Fruit fly (Drosophila melanogaster): ENCODE results near the gene CG32281.
A peak's percentile ranks its signal among the peaks of the same experiment; 100 is the strongest.

The CG32281 gene

DNA sequence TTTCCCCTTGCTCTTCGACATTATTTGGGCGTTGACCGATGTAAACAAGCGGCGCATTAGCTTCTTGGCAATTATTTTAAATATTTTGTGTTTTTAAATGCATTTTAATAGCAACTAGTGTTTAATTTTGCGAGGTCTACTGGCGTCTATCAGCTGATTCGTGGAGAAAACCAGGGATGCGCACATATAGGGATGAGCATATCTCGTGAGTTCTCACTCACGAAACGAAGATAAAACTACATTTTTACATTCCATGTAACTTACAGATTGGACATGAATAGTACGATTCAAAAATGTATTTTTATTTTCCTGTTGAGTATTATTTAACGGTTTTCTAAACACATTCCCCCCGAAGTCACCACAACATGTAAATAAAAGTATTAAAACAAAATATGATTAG, 28.3 kb downstream of the CG32281 start, which contains the start of gene CG14966 (continued):
- peak; percentile 33 for TF ChIP-seq topi (GFP tag; optimal IDR thresholded peaks at IDR 0.05)
- no peak for TF ChIP-seq CG3919 (GFP tag; optimal IDR thresholded peaks at IDR 0.05)
- TF ChIP-seq CG4318 (GFP tag; optimal IDR thresholded peaks at IDR 0.05): no peak
- TF ChIP-seq Ets21C (GFP tag; optimal IDR thresholded peaks at IDR 0.05): peak; percentile 5
- TF ChIP-seq cyc (GFP tag; optimal IDR thresholded peaks at IDR 0.05): peak; percentile 17
- TF ChIP-seq Lpt (GFP tag; optimal IDR thresholded peaks at IDR 0.05): no peak
- TF ChIP-seq CG6854 (GFP tag; optimal IDR thresholded peaks at IDR 0.05): peak; percentile 26
- no peak for TF ChIP-seq CG11902 (GFP tag; optimal IDR thresholded peaks at IDR 0.05)
- TF ChIP-seq CG6163 (GFP tag; IDR thresholded peaks at IDR 0.05): no peak
- peak; percentile 38 for TF ChIP-seq lz (GFP tag; optimal IDR thresholded peaks at IDR 0.05)
- TF ChIP-seq Sox14 (GFP tag; optimal IDR thresholded peaks at IDR 0.05): peak; percentile 29
- no peak for TF ChIP-seq vri (GFP tag; optimal IDR thresholded peaks at IDR 0.05)
- no peak for TF ChIP-seq Met (GFP tag; optimal IDR thresholded peaks at IDR 0.05)
- TF ChIP-seq Gug (GFP tag; IDR thresholded peaks at IDR 0.05): no peak
- no peak for TF ChIP-seq CG6276 (GFP tag; optimal IDR thresholded peaks at IDR 0.05)
- no peak for TF ChIP-seq CG3032 (tag; optimal IDR thresholded peaks at IDR 0.05)
- TF ChIP-seq Sox15 (GFP tag; optimal IDR thresholded peaks at IDR 0.05): no peak
- TF ChIP-seq Hr4 (GFP tag; optimal IDR thresholded peaks at IDR 0.05): no peak
- TF ChIP-seq salr (GFP tag; optimal IDR thresholded peaks at IDR 0.05): no peak
- no peak for TF ChIP-seq Sox102F (GFP tag; optimal IDR thresholded peaks at IDR 0.05)
- no peak for TF ChIP-seq CG1621 (tag; optimal IDR thresholded peaks at IDR 0.05)
- TF ChIP-seq CG7368 (GFP tag; optimal IDR thresholded peaks at IDR 0.05): no peak
- TF ChIP-seq Eip78C (GFP tag): peak; percentile 56
- TF ChIP-seq acj6 (GFP tag; optimal IDR thresholded peaks at IDR 0.05): no peak
- TF ChIP-seq pdm3 (GFP tag; optimal IDR thresholded peaks at IDR 0.05): peak; percentile 26
- no peak for TF ChIP-seq CG6792 (GFP tag; optimal IDR thresholded peaks at IDR 0.05)
- peak; percentile 20 for TF ChIP-seq Hr39 (GFP tag; optimal IDR thresholded peaks at IDR 0.05)
- TF ChIP-seq spab (GFP tag; optimal IDR thresholded peaks at IDR 0.05): no peak
- no peak for TF ChIP-seq Eip93F (GFP tag; optimal IDR thresholded peaks at IDR 0.05)

DNA sequence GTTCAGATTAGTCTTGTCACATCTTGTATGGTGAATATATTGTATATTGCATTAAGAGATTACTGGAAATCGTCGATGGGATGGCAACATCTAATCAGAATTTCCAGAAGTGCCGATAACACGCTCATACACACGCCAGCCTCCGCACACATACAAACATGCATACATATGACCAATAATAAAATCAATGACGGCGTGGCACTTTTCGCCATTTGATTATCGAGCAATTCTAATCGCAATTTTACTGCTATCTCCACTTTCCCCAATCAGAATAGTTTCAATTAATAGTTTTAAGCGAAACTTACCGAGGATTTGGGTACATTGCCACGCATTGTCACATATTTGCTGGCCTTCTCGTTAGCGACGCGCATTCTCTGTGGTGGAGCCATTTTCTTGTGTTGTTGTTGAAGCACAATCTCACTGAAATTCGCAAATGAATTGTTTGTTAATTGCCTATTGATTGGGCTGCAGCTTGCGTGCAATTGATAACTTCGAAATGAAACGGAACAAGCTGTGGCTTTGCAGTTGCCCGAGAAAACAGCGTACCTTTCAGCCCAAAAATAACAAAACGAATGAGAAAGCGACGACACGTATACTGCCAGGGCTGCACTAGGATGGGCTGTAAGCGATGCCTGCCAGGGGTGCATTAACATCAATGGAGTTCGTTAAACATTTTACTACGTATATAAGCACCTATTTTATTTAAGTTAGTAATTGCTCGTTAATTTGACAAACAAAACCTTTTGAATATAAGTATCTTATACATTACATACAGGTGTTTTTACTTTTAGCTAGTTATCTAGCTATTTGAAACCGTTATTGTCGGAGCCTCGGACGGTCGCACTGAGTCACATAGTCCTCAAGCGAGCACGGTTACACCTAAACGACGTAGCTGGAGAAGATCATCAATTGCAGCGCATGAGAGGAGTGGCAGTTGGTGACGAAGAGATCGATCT, 29.6 kb downstream of the CG32281 start, which contains the start of the genes CG32276 and gry:
Gene CG32276, minus strand, starts transcription at position 601 of the 956 bp plus-strand sequence.
Gene gry, plus strand, starts transcription at position 644 of the 956 bp plus-strand sequence.
- TF ChIP-seq CG8119 (GFP tag; IDR thresholded peaks at IDR 0.05) (peak; percentile 32; the same call in 1 of the 3 replicates), Eip78C (GFP tag) (no peak), Sox102F (GFP tag; optimal IDR thresholded peaks at IDR 0.05) (peak; percentile 75), CG31627 (GFP tag; optimal IDR thresholded peaks at IDR 0.05) (peak; percentile 78), topi (GFP tag; optimal IDR thresholded peaks at IDR 0.05) (peak; percentile 70), svp (GFP tag) (peak; percentile 86), CG3919 (GFP tag; optimal IDR thresholded peaks at IDR 0.05) (peak; percentile 84), CG6792 (GFP tag; optimal IDR thresholded peaks at IDR 0.05) (peak; percentile 78), vri (GFP tag; optimal IDR thresholded peaks at IDR 0.05) (no peak), CG8319 (GFP tag; optimal IDR thresholded peaks at IDR 0.05) (peak; percentile 57), Hr38 (GFP tag; optimal IDR thresholded peaks at IDR 0.05) (peak; percentile 0), Blimp-1 (GFP tag; optimal IDR thresholded peaks at IDR 0.05) (peak; percentile 38), CG10631 (GFP tag; optimal IDR thresholded peaks at IDR 0.05) (no peak), CG6276 (GFP tag; optimal IDR thresholded peaks at IDR 0.05) (no peak), Eip75B (GFP tag; optimal IDR thresholded peaks at IDR 0.05) (no peak), CG11294 (GFP tag; IDR thresholded peaks at IDR 0.05) (peak; percentile 22; the same call in 1 of the 2 replicates), Sox14 (GFP tag; optimal IDR thresholded peaks at IDR 0.05) (no peak), Sox15 (GFP tag; optimal IDR thresholded peaks at IDR 0.05) (peak; percentile 51), salr (GFP tag; optimal IDR thresholded peaks at IDR 0.05) (no peak), CG16779 (tag; optimal IDR thresholded peaks at IDR 0.05) (peak; percentile 34), Met (GFP tag; optimal IDR thresholded peaks at IDR 0.05) (no peak), Lpt (GFP tag; optimal IDR thresholded peaks at IDR 0.05) (no peak), CG11902 (GFP tag; optimal IDR thresholded peaks at IDR 0.05) (peak; percentile 63), CG1621 (tag; optimal IDR thresholded peaks at IDR 0.05) (peak; percentile 48), CG32006 (GFP tag; optimal IDR thresholded peaks at IDR 0.05) (no peak), Gug (GFP tag; IDR thresholded peaks at IDR 0.05) (0 out of 2 replicates have a peak, but pooled peaks have one; percentile 27), fd85E (GFP tag; optimal IDR thresholded peaks at IDR 0.05) (peak; percentile 3), OdsH (GFP tag; optimal IDR thresholded peaks at IDR 0.05) (no peak), CG15336 (GFP tag; IDR thresholded peaks at IDR 0.05) (peak; percentile 45; the same call in 1 of the 2 replicates), esn (GFP tag; optimal IDR thresholded peaks at IDR 0.05) (peak; percentile 77), Hr4 (GFP tag; optimal IDR thresholded peaks at IDR 0.05) (no peak), CG8632 (GFP tag; optimal IDR thresholded peaks at IDR 0.05) (no peak), spab (GFP tag; optimal IDR thresholded peaks at IDR 0.05) (no peak), pdm3 (GFP tag; optimal IDR thresholded peaks at IDR 0.05) (no peak), Eip93F (GFP tag; optimal IDR thresholded peaks at IDR 0.05) (peak; percentile 78), net (GFP tag; optimal IDR thresholded peaks at IDR 0.05) (no peak)

All from whole organism, prepupa.